Fruit fly (Drosophila melanogaster) whole organism, larva: Measurements from ENCODE around the gene CG17819.

Experiments
- noc ChIP-seq: fragments of 200-800 bp; sonication (Bioruptor generic); optimal IDR thresholded peaks from 3 replicates; lab custom pipeline; 2019; ENCODE audit warnings: missing biosample characterization, mild to moderate bottlenecking, missing genetic modification characterization, moderate library complexity

Gene CG17819

dm6 chr3R:21871348-21871940, 13.9 kb downstream of the CG17819 start:
- TF ChIP-seq noc (tag; lab: Kevin White, UChicago) = peak; percentile 13

- TF ChIP-seq noc (tag; lab: Kevin White, UChicago) = peak; percentile 99
These were observed 15.0 kb downstream of the CG17819 start, which contains the start of gene CG31431 for dm6 chr3R:21870158-21870971. CG31431 (plus strand) TSS chr3R:21870681.

- no peak for TF ChIP-seq noc (tag; lab: Kevin White, UChicago)
These were observed 15.8 kb downstream of the CG17819 start, which contains the start of gene CG31174 for dm6 chr3R:21869464-21870100. CG31174 (minus strand) TSS chr3R:21869514.

dm6 chr3R:21867819-21868218, 17.5 kb downstream of the CG17819 start, which contains the start of the genes CG6569 and Cby:
CG6569 (minus strand) TSS chr3R:21867919.
Cby (plus strand) TSS chr3R:21868003.
- TF ChIP-seq noc (tag; lab: Kevin White, UChicago) = no peak

dm6 chr3R:21864992-21865391, 20.4 kb downstream of the CG17819 start, which contains the start of gene lsn:
lsn (plus strand) TSS chr3R:21865168.
- TF ChIP-seq noc (tag; lab: Kevin White, UChicago) = no peak

dm6 chr3R:21864484-21864883, 20.9 kb downstream of the CG17819 start:
- no peak for TF ChIP-seq noc (tag; lab: Kevin White, UChicago)

- no peak for TF ChIP-seq noc (tag; lab: Kevin White, UChicago)
These were observed 21.4 kb downstream of the CG17819 start for dm6 chr3R:21863817-21864384.

- TF ChIP-seq noc (tag; lab: Kevin White, UChicago) = no peak
These were observed 22.5 kb downstream of the CG17819 start for dm6 chr3R:21862868-21863267.

- TF ChIP-seq noc (tag; lab: Kevin White, UChicago) = no peak
These were observed 23.1 kb downstream of the CG17819 start for dm6 chr3R:21862137-21862850.

- TF ChIP-seq noc (tag; lab: Kevin White, UChicago) = no peak
These were observed 25.8 kb downstream of the CG17819 start for dm6 chr3R:21859509-21859908.

dm6 chr3R:21858290-21858875, 27.0 kb downstream of the CG17819 start:
- TF ChIP-seq noc (tag; lab: Kevin White, UChicago) = no peak

dm6 chr3R:21857509-21857908, 27.8 kb downstream of the CG17819 start:
- TF ChIP-seq noc (tag; lab: Kevin White, UChicago) = no peak

- TF ChIP-seq noc (tag; lab: Kevin White, UChicago) = no peak
These were observed 28.5 kb downstream of the CG17819 start for dm6 chr3R:21856873-21857243.

dm6 chr3R:21856098-21856872, 29.1 kb downstream of the CG17819 start, which contains the start of gene glec:
glec (minus strand) TSS chr3R:21856266.
- TF ChIP-seq noc (tag; lab: Kevin White, UChicago) = peak; percentile 19
